Worm (Caenorhabditis elegans) whole organism, young adult: Measurements from ENCODE around the gene best-5.

Experiments
- F10E7.11 ChIP-seq: sonication (generic microtip); optimal IDR thresholded peaks from 2 replicates; lab custom pipeline; 2017; ENCODE audit warnings: mild to moderate bottlenecking, missing genetic modification characterization, moderate library complexity, missing compliant biosample characterization
- bed-2 ChIP-seq: fragments of 200-800 bp; sonication (Bioruptor generic); IDR thresholded peaks from 2 replicates; pipeline ENCODE4 v1.3.6; 2022; ENCODE audit warnings: missing genetic modification reagents, missing genetic modification characterization, missing compliant biosample characterization
- hsf-1 ChIP-seq: fragments of 200-800 bp; sonication (Bioruptor generic); IDR thresholded peaks from 2 replicates; pipeline ENCODE4 v1.3.6; 2022; ENCODE audit warnings: missing genetic modification reagents, missing genetic modification characterization, missing compliant biosample characterization
- unc-62 ChIP-seq: fragments of 150-350 bp; optimal IDR thresholded peaks from 2 replicates; lab custom pipeline; 2014; ENCODE audit warnings: missing biosample characterization, missing genetic modification reagents, missing genetic modification characterization

- TF ChIP-seq hsf-1 (GFP tag; lab: Robert Waterston, UW), result no peak
- TF ChIP-seq unc-62 (GFP tag; lab: Kevin White, UChicago), result no peak
- no peak for TF ChIP-seq F10E7.11 (tag; lab: Kevin White, UChicago)
- TF ChIP-seq bed-2 (GFP tag; lab: Robert Waterston, UW), result no peak
Measured at ce11 chrIII:9720191-9720590, 30.1 kb upstream of the best-5 start, which contains the start of gene ncx-7.
